Fruit fly (Drosophila melanogaster): ENCODE measurements around the gene Pten.

Gene Pten

DNA sequence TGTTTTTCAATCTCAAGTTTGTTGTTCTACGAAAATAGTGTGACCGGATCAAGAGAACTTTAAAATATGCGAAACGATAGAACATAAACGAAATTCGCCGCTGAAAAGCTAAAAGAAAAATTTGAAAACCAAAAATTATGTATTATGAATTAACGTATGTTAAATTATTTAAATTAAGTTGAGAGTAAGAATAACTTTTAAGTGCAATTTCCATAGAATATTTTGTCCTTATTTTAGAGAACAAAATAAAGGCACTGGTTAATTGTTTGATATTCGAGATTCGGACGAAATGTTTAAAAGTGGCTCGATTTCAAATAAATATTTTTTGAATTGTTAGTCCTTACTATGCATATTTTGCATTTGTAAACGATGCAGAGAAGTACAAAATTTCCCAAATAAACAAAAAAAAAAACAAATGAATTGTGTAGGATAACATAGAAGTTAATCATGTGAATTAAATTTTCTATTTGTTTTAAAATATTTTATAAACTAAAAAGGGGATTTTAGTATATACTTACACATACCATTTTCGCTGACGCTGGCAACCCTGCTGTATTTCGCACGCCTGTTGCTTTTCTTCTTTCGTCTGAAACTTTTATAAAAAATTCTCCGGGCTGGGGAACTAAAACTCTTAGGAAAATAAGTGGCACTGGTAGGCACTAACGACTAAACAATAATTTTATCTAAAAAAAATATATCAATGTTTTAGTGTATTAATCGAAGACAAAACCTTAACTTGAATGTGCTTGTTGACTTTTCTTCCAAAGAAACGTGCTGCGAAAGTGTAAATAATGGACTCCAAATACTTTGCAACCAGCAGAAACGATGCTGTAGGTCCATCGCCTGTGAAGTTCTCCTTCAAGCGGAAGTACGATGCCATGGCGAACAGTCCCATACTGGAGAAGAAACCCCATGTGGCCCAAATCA is 50.0 kb downstream of the Pten start, which contains the start of the genes CG5727 and ath:
CG5727 (minus strand) TSS at position 51 of the 927 bp plus-strand sequence.
ath (plus strand) TSS at position 513 of the 927 bp plus-strand sequence.
- no peak for TF ChIP-seq EcR (GFP tag; optimal IDR thresholded peaks at IDR 0.05)
- no peak for TF ChIP-seq Dll (optimal IDR thresholded peaks at IDR 0.05)
- TF ChIP-seq usp (GFP tag; optimal IDR thresholded peaks at IDR 0.05) = no peak
- no peak for TF ChIP-seq psq (optimal IDR thresholded peaks at IDR 0.05)
- no peak for TF ChIP-seq CG8478 (optimal IDR thresholded peaks at IDR 0.05)
- no peak for TF ChIP-seq pan (optimal IDR thresholded peaks at IDR 0.05)

DNA sequence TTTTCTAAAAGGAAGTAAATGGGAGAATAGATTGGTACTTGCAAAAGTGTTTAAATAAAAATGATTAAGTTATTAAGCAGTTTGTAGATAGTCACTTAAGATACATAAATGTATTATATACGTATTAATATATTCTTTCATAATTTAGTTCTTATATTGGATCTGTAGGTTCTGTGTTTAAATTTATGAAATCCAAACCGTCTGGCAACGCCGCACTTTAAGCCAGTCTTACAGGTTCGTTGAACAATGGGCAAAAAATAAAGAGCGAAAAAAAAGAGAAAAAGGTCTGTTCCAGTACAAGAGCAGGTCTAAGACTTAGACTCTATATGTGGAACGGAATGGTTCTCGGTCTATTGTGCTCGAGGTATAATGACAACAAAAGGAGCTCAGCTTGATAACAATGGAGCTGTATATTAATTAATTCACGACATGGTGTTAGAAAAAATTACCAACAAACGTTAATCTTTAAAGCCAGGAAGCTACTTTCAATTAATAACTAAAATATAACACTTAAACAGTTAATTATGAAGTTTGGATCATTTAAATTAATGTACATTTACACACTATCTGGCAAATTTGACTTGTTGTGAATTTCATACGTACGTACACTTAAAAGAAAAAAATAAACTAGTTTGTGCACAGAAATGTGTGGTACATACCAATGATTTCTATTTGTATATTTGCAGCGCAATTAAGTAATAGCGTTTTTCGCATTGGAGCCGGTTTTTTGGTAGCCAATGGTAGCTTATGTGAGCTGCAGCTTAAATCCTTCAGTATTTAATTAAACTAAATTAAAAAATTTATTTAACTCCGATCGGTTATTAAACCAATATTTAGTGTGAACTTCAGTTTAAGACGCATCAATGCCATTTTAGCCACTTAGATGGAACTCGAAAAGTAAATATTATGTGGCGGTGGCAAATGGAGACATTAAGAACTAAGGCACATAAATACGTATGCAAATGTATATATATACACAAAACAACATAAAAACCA is 51.8 kb downstream of the Pten start, which contains the start of gene CG5731:
CG5731 (minus strand) TSS at position 946 of the 996 bp plus-strand sequence.
- TF ChIP-seq CG8478 (optimal IDR thresholded peaks at IDR 0.05) (no peak), pan (optimal IDR thresholded peaks at IDR 0.05) (no peak), psq (optimal IDR thresholded peaks at IDR 0.05) (no peak), usp (GFP tag; optimal IDR thresholded peaks at IDR 0.05) (no peak)

DNA sequence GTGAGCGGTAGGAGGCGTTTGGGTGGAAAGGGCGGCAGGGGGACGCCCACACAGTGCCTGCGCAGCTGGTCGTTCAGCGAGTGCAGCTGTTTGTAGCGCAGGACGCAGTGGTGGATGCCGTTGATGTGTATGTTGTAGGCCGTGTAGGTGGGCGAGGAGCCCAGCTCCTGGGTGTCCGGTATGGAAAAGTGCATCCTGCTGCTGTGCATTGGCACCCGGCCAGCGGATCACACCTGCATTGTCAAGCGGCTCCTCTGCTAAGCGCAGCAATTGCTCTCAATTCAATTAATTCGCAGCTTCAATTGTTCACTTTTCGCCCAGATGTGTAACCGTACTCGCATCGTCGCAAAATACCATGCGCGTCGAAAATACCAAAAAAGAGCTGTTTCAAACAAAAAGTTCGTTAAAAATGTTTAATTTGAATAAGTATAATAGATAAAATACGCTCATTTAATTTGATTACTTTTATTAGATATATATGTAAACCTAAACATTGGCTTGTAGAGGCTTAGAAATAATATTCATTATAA is 54.2 kb downstream of the Pten start, which contains the start of gene Snx17:
Snx17 (minus strand) TSS at position 329 of the 530 bp plus-strand sequence.
- TF ChIP-seq psq (optimal IDR thresholded peaks at IDR 0.05) = no peak
- no peak for TF ChIP-seq usp (GFP tag; optimal IDR thresholded peaks at IDR 0.05)
- TF ChIP-seq CG8478 (optimal IDR thresholded peaks at IDR 0.05) = no peak
- no peak for TF ChIP-seq Dll (optimal IDR thresholded peaks at IDR 0.05)
- TF ChIP-seq pan (optimal IDR thresholded peaks at IDR 0.05) = no peak
- TF ChIP-seq EcR (GFP tag; optimal IDR thresholded peaks at IDR 0.05) = no peak
